Fruit fly (Drosophila melanogaster) whole organism, wandering third instar larva: ENCODE measurements around the gene lwr.

Source experiments
- Sp1 ChIP-seq: fragments of 200-800 bp; sonication (Bioruptor generic); optimal IDR thresholded peaks from 3 replicates; lab custom pipeline; 2019; ENCODE audit warnings: missing biosample characterization, mild to moderate bottlenecking, missing genetic modification characterization, moderate library complexity
- pan ChIP-seq: fragments of >200 bp; optimal IDR thresholded peaks from 2 replicates; lab custom pipeline; 2017
- woc ChIP-seq: sonication (Bioruptor generic); optimal IDR thresholded peaks from 2 replicates; lab custom pipeline; 2016; ENCODE audit warnings: missing biosample characterization, mild to moderate bottlenecking, missing genetic modification characterization

- no peak for TF ChIP-seq pan (lab: Kevin White, UChicago)
- TF ChIP-seq Sp1 (GFP tag; lab: Kevin White, UChicago) = peak; percentile 46
- peak; percentile 8 for TF ChIP-seq woc (GFP tag; lab: Kevin White, UChicago)
Measured at dm6 chr2L:526192-526923, 16.0 kb downstream of the lwr start.
